Worm (Caenorhabditis elegans): Measurements from ENCODE around the gene C50F4.12.

DNA sequence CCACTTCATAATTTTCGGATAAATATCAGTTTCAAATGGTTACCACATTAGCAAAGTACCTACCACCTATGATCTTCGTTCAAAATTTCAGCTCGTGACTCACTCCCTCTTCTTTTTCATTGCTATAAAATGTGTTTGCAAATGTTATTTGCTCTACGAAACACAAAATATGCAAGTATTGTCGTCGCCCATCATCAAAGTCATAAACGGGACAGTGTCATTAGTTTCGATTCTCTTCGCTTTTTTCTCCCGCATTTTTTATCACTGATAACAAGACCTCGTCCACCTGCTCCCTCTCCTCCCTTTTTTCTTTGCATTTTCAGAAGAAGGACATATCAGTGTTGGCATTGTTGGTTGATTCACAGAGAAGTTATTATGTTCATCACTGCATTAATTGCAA lies 13.1 kb downstream of the C50F4.12 start, which contains the start of gene C50F4.1:
- TF ChIP-seq repo-1 (tag; optimal IDR thresholded peaks at IDR 0.05), result no peak
- TF ChIP-seq nfya-1 (tag; optimal IDR thresholded peaks at IDR 0.05; ENCODE audit: borderline replicate concordance, insufficient read depth), result no peak
- no peak for TF ChIP-seq madf-10 (tag; optimal IDR thresholded peaks at IDR 0.05)
- TF ChIP-seq lin-26 (GFP tag; IDR thresholded peaks at IDR 0.05), result no peak
- TF ChIP-seq madf-3 (GFP tag; IDR thresholded peaks at IDR 0.05), result no peak
- no peak for TF ChIP-seq F57A8.1 (GFP tag; optimal IDR thresholded peaks at IDR 0.05)
- no peak for TF ChIP-seq bed-2 (GFP tag; IDR thresholded peaks at IDR 0.05)
